Fruit fly (Drosophila melanogaster) Kc167 (cell line): Measurements from ENCODE around the gene Mettl14.

Experiments
- Myc ChIP-seq: fragments of >200 bp; optimal IDR thresholded peaks from 2 replicates; lab custom pipeline; 2017; ENCODE audit warnings: missing external identifiers
- Sin3A ChIP-seq: fragments of >200 bp; optimal IDR thresholded peaks from 2 replicates; lab custom pipeline; 2018; ENCODE audit warnings: missing external identifiers
- h ChIP-seq: fragments of >200 bp; optimal IDR thresholded peaks from 3 replicates; lab custom pipeline; 2018; ENCODE audit warnings: missing external identifiers
- insv ChIP-seq: fragments of >200 bp; optimal IDR thresholded peaks from 3 replicates; lab custom pipeline; 2018; ENCODE audit warnings: missing external identifiers
- psq ChIP-seq: fragments of >200 bp; optimal IDR thresholded peaks from 2 replicates; lab custom pipeline; 2017; ENCODE audit warnings: missing external identifiers
- ttk ChIP-seq: sonication (Bioruptor generic); optimal IDR thresholded peaks from 2 replicates; lab custom pipeline; 2017; ENCODE audit warnings: missing external identifiers

DNA sequence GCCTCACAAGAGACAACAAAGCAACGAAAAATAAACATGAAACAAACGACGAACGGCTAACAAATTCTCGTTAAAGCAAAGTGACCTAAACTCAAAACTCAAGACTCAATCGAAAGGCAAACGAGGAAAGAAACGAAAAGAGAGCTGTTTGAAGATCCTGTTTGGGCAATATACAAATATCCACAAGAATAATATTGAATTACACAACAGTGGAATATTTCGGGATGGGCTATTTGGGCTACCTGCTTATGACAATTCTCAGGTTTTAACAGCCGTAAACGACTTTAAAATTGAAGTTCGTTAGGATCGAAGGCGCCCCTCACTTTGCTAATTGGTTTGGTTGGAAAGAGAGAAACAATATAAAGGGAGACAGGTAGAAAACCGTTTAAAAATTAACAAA is 31.9 kb upstream of the Mettl14 start:
- no peak for TF ChIP-seq insv (lab: Kevin White, UChicago)
- no peak for TF ChIP-seq Myc (lab: Kevin White, UChicago)
- no peak for TF ChIP-seq h (lab: Kevin White, UChicago)
- TF ChIP-seq psq (lab: Kevin White, UChicago) = no peak
- TF ChIP-seq Sin3A (lab: Kevin White, UChicago) = no peak
- TF ChIP-seq ttk (lab: Kevin White, UChicago) = no peak
